Fruit fly (Drosophila melanogaster): ENCODE results near the gene Iru.

DNA sequence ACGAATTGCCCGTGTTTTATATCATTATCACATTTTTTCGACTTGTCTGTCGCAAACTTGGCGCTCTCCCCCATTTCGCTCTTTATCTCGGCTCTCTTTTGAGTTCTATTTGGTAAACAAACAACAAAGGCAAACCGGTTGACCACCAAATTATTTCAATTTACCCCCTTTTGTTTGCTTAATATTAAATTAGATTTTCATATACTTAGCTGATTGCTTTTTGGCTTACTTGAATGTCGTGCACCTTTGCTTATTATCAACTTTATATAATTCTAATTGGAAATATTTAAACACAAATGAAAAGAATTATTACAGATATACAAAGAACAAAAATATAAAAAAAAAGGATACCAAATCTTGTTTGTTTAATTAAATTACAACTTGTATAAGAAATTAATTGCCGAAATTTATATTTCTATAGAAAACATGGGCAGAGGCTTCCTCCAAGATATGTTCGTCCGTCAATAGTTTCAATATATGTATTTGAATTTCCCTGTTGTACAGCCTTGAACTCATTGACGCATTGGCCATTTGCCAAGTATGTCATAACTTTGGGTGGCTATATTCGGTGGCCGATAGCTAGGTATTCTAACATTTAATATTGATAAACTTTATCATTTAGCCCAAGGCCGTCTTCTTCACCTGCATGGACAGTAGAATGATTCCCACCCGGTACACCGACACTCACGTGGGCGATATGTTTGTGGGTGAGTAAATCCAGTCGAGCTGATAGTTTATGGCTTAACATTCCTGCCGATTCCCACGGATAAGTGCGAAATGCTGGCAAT, 24.9 kb upstream of the Iru start:
- TF ChIP-seq CG32264 (GFP tag; optimal IDR thresholded peaks at IDR 0.05) (no peak), Mio (GFP tag; optimal IDR thresholded peaks at IDR 0.05) (no peak), Hr83 (GFP tag; optimal IDR thresholded peaks at IDR 0.05; ENCODE audit: poor library complexity, severe bottlenecking) (no peak), lola (GFP tag; optimal IDR thresholded peaks at IDR 0.05) (no peak), usp (GFP tag; optimal IDR thresholded peaks at IDR 0.05) (no peak), br (GFP tag; optimal IDR thresholded peaks at IDR 0.05) (no peak), Hnf4 (GFP tag; optimal IDR thresholded peaks at IDR 0.05) (no peak), h (GFP tag; optimal IDR thresholded peaks at IDR 0.05) (no peak), tai (GFP tag; optimal IDR thresholded peaks at IDR 0.05) (no peak), sv (GFP tag; optimal IDR thresholded peaks at IDR 0.05) (no peak), pan (optimal IDR thresholded peaks at IDR 0.05) (no peak), fru (GFP tag; optimal IDR thresholded peaks at IDR 0.05) (no peak), Abd-B (GFP tag; optimal IDR thresholded peaks at IDR 0.05) (no peak)

Data from whole organism, wandering third instar larva.